Fruit fly (Drosophila melanogaster) whole organism, adult: ENCODE data around the gene Hpf1.
A peak's percentile ranks its signal among the peaks of the same experiment; 100 is the strongest.

Source experiments
- CG11617 ChIP-seq: fragments of 200-800 bp; sonication (Bioruptor generic); optimal IDR thresholded peaks from 2 replicates; lab custom pipeline; 2017; ENCODE audit warnings: mild to moderate bottlenecking, missing biosample characterization, missing genetic modification reagents, missing genetic modification characterization
- bab1 ChIP-seq: fragments of 200-800 bp; sonication (Bioruptor generic); optimal IDR thresholded peaks from 3 replicates; lab custom pipeline; 2019; ENCODE audit warnings: missing biosample characterization, mild to moderate bottlenecking, missing genetic modification characterization, moderate library complexity
- cic ChIP-seq: fragments of 200-800 bp; sonication (Bioruptor generic); optimal IDR thresholded peaks from 2 replicates; lab custom pipeline; 2017; ENCODE audit warnings: missing biosample characterization, mild to moderate bottlenecking, missing genetic modification characterization, moderate library complexity

DNA sequence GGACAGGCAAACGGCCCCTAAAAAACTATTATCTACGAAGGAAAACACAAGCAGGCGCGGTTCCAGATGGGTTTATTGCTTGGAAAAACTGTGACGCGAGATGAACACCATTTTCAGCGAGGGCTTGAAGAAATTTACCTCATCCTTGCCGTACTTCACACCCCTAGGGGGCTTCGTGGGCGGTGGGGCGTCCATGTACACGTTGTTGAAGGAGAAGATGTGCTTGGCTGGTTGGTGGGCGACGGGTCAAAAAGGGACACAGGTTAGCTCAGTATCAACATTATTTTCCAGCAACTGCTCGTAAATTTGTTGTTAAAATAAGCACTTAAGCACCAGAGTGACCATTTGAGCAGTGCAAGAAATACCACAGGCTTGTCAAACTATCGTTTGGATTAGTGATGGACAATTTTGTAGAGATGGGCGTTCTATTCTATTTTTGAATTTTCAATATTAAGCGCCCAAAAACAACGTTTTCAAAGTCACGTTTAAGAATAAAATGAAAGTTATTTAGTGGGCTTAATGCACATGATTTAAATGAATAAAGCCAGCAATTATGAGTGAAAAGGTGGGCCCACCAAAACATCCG lies 33.0 kb upstream of the Hpf1 start, which contains the start of gene Sec8:
- peak; percentile 63 for TF ChIP-seq bab1 (GFP tag; lab: Kevin White, UChicago)
- TF ChIP-seq CG11617 (GFP tag; lab: Kevin White, UChicago), result peak; percentile 8
- no peak for TF ChIP-seq cic (GFP tag; lab: Kevin White, UChicago)
